Worm (Caenorhabditis elegans) whole organism, late embryonic: Measurements from ENCODE around the gene atf-7.

Experiments
- ama-1 ChIP-seq: fragments of 150-350 bp; optimal IDR thresholded peaks from 2 replicates; lab custom pipeline; 2014
- ceh-14 ChIP-seq: sonication (generic microtip); optimal IDR thresholded peaks from 2 replicates; lab custom pipeline; 2016; ENCODE audit warnings: missing genotype, missing genetic modification characterization, missing compliant biosample characterization
- ceh-6 ChIP-seq: fragments of 200-800 bp; sonication (Bioruptor generic); optimal IDR thresholded peaks from 2 replicates; lab custom pipeline; 2018; ENCODE audit warnings: mild to moderate bottlenecking, missing genetic modification characterization, missing compliant biosample characterization
- elt-4 ChIP-seq: sonication (generic microtip); optimal IDR thresholded peaks from 2 replicates; lab custom pipeline; 2016; ENCODE audit warnings: missing genetic modification characterization, missing compliant biosample characterization
- gmeb-2 ChIP-seq: sonication (generic microtip); optimal IDR thresholded peaks from 2 replicates; lab custom pipeline; 2016; ENCODE audit warnings: missing genetic modification characterization, inconsistent platforms, missing compliant biosample characterization
- hlh-30 ChIP-seq: sonication (generic microtip); optimal IDR thresholded peaks from 2 replicates; lab custom pipeline; 2017; ENCODE audit warnings: antibody characterized with exemption, missing genetic modification characterization, missing compliant biosample characterization; ENCODE audit not compliant: insufficient read depth
- odd-2 ChIP-seq: sonication (generic microtip); optimal IDR thresholded peaks from 2 replicates; lab custom pipeline; 2017; ENCODE audit warnings: antibody characterized with exemption, mild to moderate bottlenecking, missing genetic modification characterization, missing compliant biosample characterization
- pha-4 ChIP-seq: fragments of 150-350 bp; optimal IDR thresholded peaks from 2 replicates; lab custom pipeline; 2018; ENCODE audit warnings: missing biosample characterization, missing genetic modification reagents, missing genetic modification characterization
- sox-4 ChIP-seq: sonication (generic microtip); optimal IDR thresholded peaks from 2 replicates; lab custom pipeline; 2017; ENCODE audit warnings: mild to moderate bottlenecking, missing genetic modification characterization, inconsistent platforms, missing compliant biosample characterization
- unc-3 ChIP-seq, 2 experiments: fragments of 200-800 bp in 1 of 2; sonication (Bioruptor generic) in 1 of 2; sonication (generic microtip) in 1 of 2; conservative IDR thresholded peaks in 1 of 2; optimal IDR thresholded peaks in 1 of 2; 2 replicates each; pipeline versions ENCODE4 v1.3.6 to Lab custom; 2016 to 2022; ENCODE audit warnings: missing compliant biosample characterization in 2 of 2, missing genetic modification characterization in 2 of 2, missing genetic modification reagents in 1 of 2

ce11 chrIII:4544959-4545358, 46.1 kb upstream of the atf-7 start, which contains the start of gene M88.3:
- TF ChIP-seq ceh-6 (GFP tag; lab: Kevin White, UChicago): no peak
- no peak for TF ChIP-seq hlh-30 (tag; lab: Kevin White, UChicago)
- TF ChIP-seq ceh-14 (tag; lab: Kevin White, UChicago): no peak
- no peak for TF ChIP-seq elt-4 (tag; lab: Kevin White, UChicago)
- TF ChIP-seq unc-3 (GFP tag; conservative IDR thresholded peaks at IDR 0.05; lab: Robert Waterston, UW): no peak
- no peak for TF ChIP-seq unc-3 (tag; optimal IDR thresholded peaks at IDR 0.05; lab: Kevin White, UChicago)
- TF ChIP-seq ama-1 (lab: Kevin White, UChicago): no peak
- no peak for TF ChIP-seq gmeb-2 (tag; lab: Kevin White, UChicago)
- TF ChIP-seq sox-4 (tag; lab: Kevin White, UChicago): no peak
- no peak for TF ChIP-seq odd-2 (tag; lab: Kevin White, UChicago)
- TF ChIP-seq pha-4 (tag; lab: Kevin White, UChicago): no peak
